Fruit fly (Drosophila melanogaster) whole organism, pupa: Measurements from ENCODE around the gene eco.

Experiments used
- CG13204 ChIP-seq: fragments of 200-800 bp; sonication (Bioruptor generic); optimal IDR thresholded peaks from 2 replicates; lab custom pipeline; 2018; ENCODE audit warnings: missing biosample characterization, mild to moderate bottlenecking, missing genetic modification characterization, moderate library complexity
- CG15710 ChIP-seq: fragments of 200-800 bp; sonication (Bioruptor generic); optimal IDR thresholded peaks from 2 replicates; lab custom pipeline; 2018; ENCODE audit warnings: missing biosample characterization, mild to moderate bottlenecking, missing genetic modification characterization, moderate library complexity
- CG17806 ChIP-seq: fragments of 200-800 bp; sonication (Bioruptor generic); optimal IDR thresholded peaks from 2 replicates; lab custom pipeline; 2018; ENCODE audit warnings: missing biosample characterization, mild to moderate bottlenecking, missing genetic modification characterization, moderate library complexity
- Pif1A ChIP-seq: fragments of 200-800 bp; sonication (Bioruptor generic); optimal IDR thresholded peaks from 3 replicates; lab custom pipeline; 2016; ENCODE audit warnings: missing biosample characterization, missing genetic modification characterization
- gl ChIP-seq: fragments of 200-800 bp; sonication (Bioruptor generic); optimal IDR thresholded peaks from 2 replicates; lab custom pipeline; 2018; ENCODE audit warnings: missing biosample characterization, mild to moderate bottlenecking, missing genetic modification characterization

DNA sequence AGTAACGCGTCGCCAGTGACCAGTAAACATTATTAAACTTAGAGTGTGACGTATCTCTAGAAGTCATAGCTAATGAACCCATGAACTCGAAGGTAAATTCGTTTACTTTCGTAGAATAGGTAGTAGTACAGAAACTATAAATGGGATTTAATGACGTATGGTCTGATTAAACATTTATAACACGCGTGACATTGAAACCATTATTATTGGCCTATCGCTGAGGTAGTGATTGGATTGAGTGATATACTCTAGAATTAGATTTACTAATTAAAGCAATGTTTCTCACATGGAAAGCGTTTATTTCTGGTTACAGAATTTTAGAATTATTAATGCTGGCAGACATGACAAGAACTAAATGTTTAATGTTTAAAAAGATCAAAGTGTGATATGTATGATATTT is 37.7 kb upstream of the eco start:
- TF ChIP-seq Pif1A (GFP tag; lab: Kevin White, UChicago) (no peak), gl (tag; lab: Kevin White, UChicago) (no peak), CG13204 (no peak), CG15710 (tag; lab: Kevin White, UChicago) (no peak), CG17806 (no peak)
